Fruit fly (Drosophila melanogaster) whole organism, embryonic: ENCODE results near the gene CG14221.

ENCODE experiments used
- Blimp-1 ChIP-seq: fragments of 200-800 bp; sonication (Bioruptor generic); optimal IDR thresholded peaks from 3 replicates; lab custom pipeline; 2018; ENCODE audit warnings: missing biosample characterization, missing genetic modification characterization, mild to moderate bottlenecking, moderate library complexity, missing genetic modification reagents
- CG7271 ChIP-seq: fragments of 200-800 bp; sonication (Bioruptor generic); optimal IDR thresholded peaks from 2 replicates; lab custom pipeline; 2018; ENCODE audit warnings: missing biosample characterization, mild to moderate bottlenecking, missing genetic modification characterization, moderate library complexity
- dmrt11E ChIP-seq: fragments of 200-800 bp; sonication (Bioruptor generic); optimal IDR thresholded peaks from 3 replicates; lab custom pipeline; 2018; ENCODE audit warnings: missing biosample characterization, mild to moderate bottlenecking, missing genetic modification characterization, moderate library complexity
- fd3F ChIP-seq: fragments of 200-800 bp; sonication (Bioruptor generic); optimal IDR thresholded peaks from 2 replicates; lab custom pipeline; 2018; ENCODE audit warnings: missing biosample characterization, mild to moderate bottlenecking, missing genetic modification characterization, moderate library complexity
- grn ChIP-seq: fragments of 200-800 bp; sonication (Bioruptor generic); optimal IDR thresholded peaks from 3 replicates; lab custom pipeline; 2017; ENCODE audit warnings: missing biosample characterization, missing genetic modification characterization
- lov ChIP-seq, 2 experiments: fragments of 200-800 bp in 1 of 2; fragments of >200 bp in 1 of 2; sonication (Bioruptor generic) in 1 of 2; IDR thresholded peaks in 1 of 2; optimal IDR thresholded peaks in 1 of 2; 2 replicates in 1 of 2; 3 replicates in 1 of 2; pipeline versions ENCODE4 v1.3.6 to Lab custom; 2017 to 2022; ENCODE audit warnings: missing biosample characterization in 1 of 2, missing genetic modification characterization in 1 of 2
- usp ChIP-seq: fragments of >200 bp; optimal IDR thresholded peaks from 2 replicates; lab custom pipeline; 2017; ENCODE audit warnings: missing biosample characterization, missing genetic modification characterization
- zfh2 ChIP-seq: fragments of 200-800 bp; sonication (Bioruptor generic); optimal IDR thresholded peaks from 2 replicates; lab custom pipeline; 2016; ENCODE audit warnings: missing biosample characterization, missing genetic modification characterization

DNA sequence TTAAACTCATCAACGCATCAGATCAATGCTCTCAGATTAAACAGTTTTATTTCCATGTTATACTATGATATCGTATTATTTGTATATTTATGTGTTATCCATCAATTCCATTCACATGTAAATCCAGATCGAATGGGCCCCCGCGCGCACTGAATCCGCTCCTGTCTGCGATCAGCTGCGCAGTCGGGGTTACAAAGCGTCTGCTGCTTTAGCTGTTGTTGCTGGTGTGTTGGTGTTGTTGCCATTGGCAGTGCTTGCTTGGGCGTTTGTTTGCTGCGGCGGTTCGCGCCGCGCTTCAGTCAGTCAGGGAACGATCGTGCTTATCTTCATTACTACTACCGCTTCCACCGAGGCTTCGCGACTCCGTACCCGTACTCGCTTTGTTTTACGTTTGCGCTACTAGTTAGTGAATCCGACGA, 46.0 kb upstream of the CG14221 start, which contains the start of gene Zw:
- TF ChIP-seq usp (GFP tag; lab: Kevin White, UChicago) (no peak), zfh2 (peak; percentile 59), grn (no peak), fd3F (GFP tag; lab: Kevin White, UChicago) (no peak), CG7271 (tag; lab: Kevin White, UChicago) (no peak), Blimp-1 (GFP tag; lab: Kevin White, UChicago) (no peak), lov (optimal IDR thresholded peaks at IDR 0.05; lab: Kevin White, UChicago) (no peak), lov (GFP tag; IDR thresholded peaks at IDR 0.05; lab: Robert Waterston, UW) (no peak), dmrt11E (tag; lab: Kevin White, UChicago) (peak; percentile 30)
